Worm (Caenorhabditis elegans): ENCODE results near the gene fbxa-183.

Gene fbxa-183

ce11 chrV:5821451-5822143 lies 39.0 kb upstream of the fbxa-183 start:
- TF ChIP-seq Y55F3AM.14 (GFP tag; optimal IDR thresholded peaks at IDR 0.05) (no peak), sma-3 (GFP tag; optimal IDR thresholded peaks at IDR 0.05) (peak; percentile 72), dmd-4 (tag; optimal IDR thresholded peaks at IDR 0.05) (no peak), lin-39 (tag; optimal IDR thresholded peaks at IDR 0.05) (no peak), blmp-1 (tag; optimal IDR thresholded peaks at IDR 0.05; ENCODE audit: insufficient read depth) (peak; percentile 47), nhr-10 (tag; optimal IDR thresholded peaks at IDR 0.05) (no peak), nhr-25 (tag; optimal IDR thresholded peaks at IDR 0.05) (peak; percentile 54), lsy-2 (tag; optimal IDR thresholded peaks at IDR 0.05) (no peak), ZK546.5 (tag; optimal IDR thresholded peaks at IDR 0.05) (no peak), fos-1 (tag; optimal IDR thresholded peaks at IDR 0.05) (peak; percentile 87), sma-9 (GFP tag; optimal IDR thresholded peaks at IDR 0.05) (peak; percentile 79), sma-9 (tag; optimal IDR thresholded peaks at IDR 0.05) (no peak), crh-2 (tag; optimal IDR thresholded peaks at IDR 0.05) (peak; percentile 29), nhr-23 (tag; optimal IDR thresholded peaks at IDR 0.05) (no peak), nhr-12 (tag; optimal IDR thresholded peaks at IDR 0.05) (no peak)

- TF ChIP-seq lin-39 (tag; optimal IDR thresholded peaks at IDR 0.05) (no peak), sma-3 (GFP tag; optimal IDR thresholded peaks at IDR 0.05) (peak; percentile 90), unc-39 (tag; optimal IDR thresholded peaks at IDR 0.05) (no peak), nhr-129 (tag; optimal IDR thresholded peaks at IDR 0.05) (peak; percentile 15), nhr-6 (tag; optimal IDR thresholded peaks at IDR 0.05) (no peak), sma-9 (GFP tag; optimal IDR thresholded peaks at IDR 0.05) (peak; percentile 69), sma-9 (tag; optimal IDR thresholded peaks at IDR 0.05) (no peak)
Observed at ce11 chrV:5820401-5820800, 37.8 kb upstream of the fbxa-183 start.

- TF ChIP-seq ZK546.5 (tag; optimal IDR thresholded peaks at IDR 0.05), result no peak
- no peak for TF ChIP-seq nhr-12 (tag; optimal IDR thresholded peaks at IDR 0.05)
- TF ChIP-seq sma-9 (GFP tag; optimal IDR thresholded peaks at IDR 0.05), result peak; percentile 54
- TF ChIP-seq sma-9 (tag; optimal IDR thresholded peaks at IDR 0.05), result no peak
- TF ChIP-seq nhr-21 (tag; optimal IDR thresholded peaks at IDR 0.05), result no peak
- TF ChIP-seq ztf-4 (tag; optimal IDR thresholded peaks at IDR 0.05), result no peak
- TF ChIP-seq crh-2 (tag; optimal IDR thresholded peaks at IDR 0.05), result no peak
Observed at ce11 chrV:5819903-5820302, 37.3 kb upstream of the fbxa-183 start.

- TF ChIP-seq nhr-12 (tag; optimal IDR thresholded peaks at IDR 0.05) (no peak), crh-2 (tag; optimal IDR thresholded peaks at IDR 0.05) (peak; percentile 5), fos-1 (tag; optimal IDR thresholded peaks at IDR 0.05) (peak; percentile 63), sma-9 (GFP tag; optimal IDR thresholded peaks at IDR 0.05) (peak; percentile 57), sma-9 (tag; optimal IDR thresholded peaks at IDR 0.05) (no peak), mab-5 (tag; optimal IDR thresholded peaks at IDR 0.05) (no peak)
Observed at ce11 chrV:5816470-5817061, 34.0 kb upstream of the fbxa-183 start.

- no peak for TF ChIP-seq lin-11 (tag; optimal IDR thresholded peaks at IDR 0.05)
- TF ChIP-seq R02D3.7 (tag; optimal IDR thresholded peaks at IDR 0.05), result no peak
- TF ChIP-seq sma-3 (GFP tag; optimal IDR thresholded peaks at IDR 0.05), result no peak
- no peak for TF ChIP-seq aly-2 (tag; optimal IDR thresholded peaks at IDR 0.05)
- TF ChIP-seq skn-1 (tag; optimal IDR thresholded peaks at IDR 0.05), result no peak
- no peak for TF ChIP-seq gmeb-1 (tag; optimal IDR thresholded peaks at IDR 0.05)
- no peak for TF ChIP-seq ceh-16 (tag; optimal IDR thresholded peaks at IDR 0.05)
- peak; percentile 41 for TF ChIP-seq F13H6.1 (tag; optimal IDR thresholded peaks at IDR 0.05)
- no peak for TF ChIP-seq mbf-1 (tag; optimal IDR thresholded peaks at IDR 0.05)
- TF ChIP-seq snpc-4 (tag; optimal IDR thresholded peaks at IDR 0.05), result no peak
- TF ChIP-seq lin-13 (GFP tag; optimal IDR thresholded peaks at IDR 0.05), result no peak
- TF ChIP-seq sma-9 (GFP tag; optimal IDR thresholded peaks at IDR 0.05), result peak; percentile 2
- no peak for TF ChIP-seq sma-9 (tag; optimal IDR thresholded peaks at IDR 0.05)
- no peak for TF ChIP-seq nhr-129 (tag; optimal IDR thresholded peaks at IDR 0.05)
- TF ChIP-seq unc-62 (GFP tag; optimal IDR thresholded peaks at IDR 0.05), result no peak
- TF ChIP-seq nhr-21 (tag; optimal IDR thresholded peaks at IDR 0.05), result no peak
- TF ChIP-seq ama-1 (optimal IDR thresholded peaks at IDR 0.05), result no peak
- no peak for TF ChIP-seq nhr-10 (tag; optimal IDR thresholded peaks at IDR 0.05)
- TF ChIP-seq nhr-25 (tag; optimal IDR thresholded peaks at IDR 0.05), result peak; percentile 67
- no peak for TF ChIP-seq nhr-11 (tag; optimal IDR thresholded peaks at IDR 0.05)
- TF ChIP-seq nhr-237 (tag; optimal IDR thresholded peaks at IDR 0.05), result no peak
- no peak for TF ChIP-seq C34F6.9 (tag; optimal IDR thresholded peaks at IDR 0.05)
Observed at ce11 chrV:5813060-5813659, 30.6 kb upstream of the fbxa-183 start, which contains the start of gene ZC250.4. TSS of gene ZC250.4 (minus strand) at chrV:5813137.
